Worm (Caenorhabditis elegans) whole organism, L4/young adult: ENCODE measurements around the gene myrf-1.

Experiments
- W03F9.2 ChIP-seq: fragments of 150-350 bp; optimal IDR thresholded peaks from 2 replicates; lab custom pipeline; 2014; ENCODE audit warnings: missing biosample characterization, missing genetic modification characterization
- dao-5 ChIP-seq: sonication (generic microtip); optimal IDR thresholded peaks from 2 replicates; lab custom pipeline; 2016; ENCODE audit warnings: missing genotype, missing genetic modification characterization, moderate library complexity, missing compliant biosample characterization

ce11 chrII:10542654-10543456 is 40.5 kb upstream of the myrf-1 start:
- TF ChIP-seq dao-5 (tag; lab: Kevin White, UChicago) (no peak), W03F9.2 (tag; lab: Kevin White, UChicago) (no peak)
